Fruit fly (Drosophila melanogaster) whole organism, wandering third instar larva: ENCODE data around the gene jar.

Experiments
- Abd-B ChIP-seq: fragments of >200 bp; optimal IDR thresholded peaks from 2 replicates; lab custom pipeline; 2017; ENCODE audit warnings: missing biosample characterization, missing genetic modification characterization
- CG9705 ChIP-seq: fragments of 200-800 bp; sonication (Bioruptor generic); optimal IDR thresholded peaks from 2 replicates; lab custom pipeline; 2018; ENCODE audit warnings: missing biosample characterization, mild to moderate bottlenecking, missing genetic modification characterization
- Dfd ChIP-seq: fragments of >200 bp; optimal IDR thresholded peaks from 2 replicates; lab custom pipeline; 2017; ENCODE audit warnings: missing biosample characterization, missing genetic modification characterization
- N ChIP-seq: fragments of >200 bp; optimal IDR thresholded peaks from 2 replicates; lab custom pipeline; 2018; ENCODE audit warnings: missing biosample characterization, missing external identifiers, missing genetic modification characterization
- OdsH ChIP-seq: fragments of 200-800 bp; sonication (Bioruptor generic); optimal IDR thresholded peaks from 2 replicates; lab custom pipeline; 2016; ENCODE audit warnings: missing biosample characterization, mild to moderate bottlenecking, missing genetic modification characterization
- Sp1 ChIP-seq: fragments of 200-800 bp; sonication (Bioruptor generic); optimal IDR thresholded peaks from 3 replicates; lab custom pipeline; 2019; ENCODE audit warnings: missing biosample characterization, mild to moderate bottlenecking, missing genetic modification characterization, moderate library complexity
- pan ChIP-seq: fragments of >200 bp; optimal IDR thresholded peaks from 2 replicates; lab custom pipeline; 2017
- rgr ChIP-seq: fragments of 200-800 bp; sonication (Bioruptor generic); optimal IDR thresholded peaks from 3 replicates; lab custom pipeline; 2016; ENCODE audit warnings: missing biosample characterization, mild to moderate bottlenecking, missing genetic modification characterization
- tai ChIP-seq: sonication (Bioruptor generic); optimal IDR thresholded peaks from 2 replicates; lab custom pipeline; 2016; ENCODE audit warnings: missing biosample characterization, missing genetic modification characterization
- usp ChIP-seq: fragments of >200 bp; optimal IDR thresholded peaks from 2 replicates; lab custom pipeline; 2017; ENCODE audit warnings: missing biosample characterization, missing genetic modification characterization

DNA sequence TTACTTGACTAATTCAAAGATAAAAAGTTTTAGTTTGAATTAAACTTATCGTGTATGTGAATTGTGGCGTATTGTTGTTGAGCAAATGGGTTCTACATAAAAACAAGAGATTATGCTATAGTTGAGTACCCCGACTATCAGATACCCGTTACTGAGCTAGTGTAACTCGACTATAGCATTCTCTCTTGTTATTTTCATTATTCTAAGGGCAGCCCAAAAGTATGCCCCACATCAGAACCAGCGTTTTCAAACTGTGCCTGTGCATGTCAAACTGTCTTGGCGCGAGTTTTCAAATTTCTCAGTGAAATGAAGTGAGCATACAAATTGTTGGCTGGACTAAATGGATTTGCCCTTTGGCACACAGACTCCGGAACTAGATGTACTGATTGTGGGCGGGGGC is 8.3 kb upstream of the jar start, which contains the start of gene shps:
- TF ChIP-seq CG9705 (GFP tag; lab: Kevin White, UChicago) (no peak), Dfd (GFP tag; lab: Kevin White, UChicago) (no peak), Sp1 (GFP tag; lab: Kevin White, UChicago) (no peak), usp (GFP tag; lab: Kevin White, UChicago) (no peak), rgr (no peak), Abd-B (GFP tag; lab: Kevin White, UChicago) (no peak), N (peak; percentile 43), OdsH (no peak), pan (lab: Kevin White, UChicago) (no peak), tai (no peak)
